Worm (Caenorhabditis elegans) whole organism, early embryonic: ENCODE results near the gene srh-55.

Experiments used
- B0310.2 ChIP-seq: sonication (generic microtip); optimal IDR thresholded peaks from 2 replicates; lab custom pipeline; 2016; ENCODE audit warnings: mild to moderate bottlenecking, missing genetic modification characterization, missing compliant biosample characterization
- ama-1 ChIP-seq: fragments of 150-350 bp; optimal IDR thresholded peaks from 2 replicates; lab custom pipeline; 2014
- ceh-36 ChIP-seq: sonication (generic microtip); optimal IDR thresholded peaks from 2 replicates; lab custom pipeline; 2016; ENCODE audit warnings: missing genetic modification characterization, inconsistent platforms, missing compliant biosample characterization
- flt-1 ChIP-seq: fragments of 200-800 bp; sonication (Bioruptor generic); IDR thresholded peaks from 2 replicates; pipeline ENCODE4 v1.3.6; 2022; ENCODE audit warnings: missing genetic modification characterization, missing compliant biosample characterization
- sea-1 ChIP-seq: fragments of 200-800 bp; sonication (Bioruptor generic); conservative IDR thresholded peaks from 2 replicates; pipeline ENCODE4 v1.3.6; 2022; ENCODE audit warnings: missing genetic modification characterization, missing compliant biosample characterization

DNA sequence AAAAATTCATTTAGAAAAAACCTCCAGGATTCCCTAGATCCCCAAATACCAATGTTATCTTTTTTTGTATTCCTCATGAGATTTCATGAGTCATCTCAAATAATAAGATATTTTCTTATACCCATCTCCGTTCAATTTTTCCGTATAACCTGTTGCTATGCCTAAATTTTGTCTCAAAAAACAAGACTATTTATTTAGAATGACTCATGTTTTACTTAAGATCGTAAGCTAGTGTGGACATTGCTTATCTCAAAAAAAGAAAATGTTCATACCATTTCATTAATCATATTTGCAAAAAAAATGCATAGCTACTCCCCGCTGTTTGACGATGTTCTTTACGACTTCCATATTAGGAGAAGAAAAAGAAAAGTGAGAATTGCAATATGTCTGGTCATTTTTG is 13.1 kb upstream of the srh-55 start, which contains the start of gene K08F9.3:
- no peak for TF ChIP-seq ceh-36 (tag; lab: Kevin White, UChicago)
- no peak for TF ChIP-seq B0310.2 (tag; lab: Kevin White, UChicago)
- TF ChIP-seq ama-1 (lab: Kevin White, UChicago), result no peak
- no peak for TF ChIP-seq sea-1 (GFP tag; lab: Robert Waterston, UW)
- no peak for TF ChIP-seq flt-1
